Fruit fly (Drosophila melanogaster) whole organism, embryonic: ENCODE results near the gene Cyt-c-p.

Experiments used
- BEAF-32 ChIP-seq: fragments of 200-800 bp; sonication (Bioruptor generic); optimal IDR thresholded peaks from 3 replicates; lab custom pipeline; 2017; ENCODE audit warnings: missing biosample characterization, missing genetic modification characterization, mild to moderate bottlenecking, moderate library complexity, missing genetic modification reagents
- CG7745 ChIP-seq: fragments of 200-800 bp; sonication (Bioruptor generic); optimal IDR thresholded peaks from 2 replicates; lab custom pipeline; 2018; ENCODE audit warnings: missing biosample characterization, mild to moderate bottlenecking, missing genetic modification characterization, moderate library complexity
- CkIIα-i1 ChIP-seq: fragments of 200-800 bp; sonication (Bioruptor generic); IDR thresholded peaks from 2 replicates; pipeline ENCODE4 v1.3.6; 2022; ENCODE audit warnings: missing biosample characterization, missing genetic modification characterization
- ERR ChIP-seq: fragments of 200-800 bp; sonication (Bioruptor generic); optimal IDR thresholded peaks from 2 replicates; lab custom pipeline; 2016; ENCODE audit warnings: missing biosample characterization, missing genetic modification characterization
- Eip74EF ChIP-seq, 2 experiments: fragments of 200-800 bp in 1 of 2; fragments of >200 bp in 1 of 2; sonication (Bioruptor generic) in 1 of 2; optimal IDR thresholded peaks; 2 replicates each; lab custom pipeline; 2017 to 2019; ENCODE audit warnings: missing biosample characterization in 2 of 2, missing genetic modification characterization in 2 of 2, mild to moderate bottlenecking in 1 of 2, moderate library complexity in 1 of 2
- gfzf ChIP-seq: fragments of 200-800 bp; sonication (Bioruptor generic); optimal IDR thresholded peaks from 2 replicates; lab custom pipeline; 2016; ENCODE audit warnings: missing biosample characterization, mild to moderate bottlenecking, missing genetic modification characterization, moderate library complexity
- nerfin-1 ChIP-seq: fragments of 200-800 bp; sonication (Bioruptor generic); optimal IDR thresholded peaks from 3 replicates; lab custom pipeline; 2019; ENCODE audit warnings: missing biosample characterization, mild to moderate bottlenecking, missing genetic modification characterization, moderate library complexity

dm6 chr2L:16731799-16732198 lies 12.1 kb downstream of the Cyt-c-p start, which contains the start of gene Prosbeta4:
- TF ChIP-seq BEAF-32 (no peak), CkIIα-i1 (GFP tag; lab: Robert Waterston, UW) (no peak), Eip74EF (GFP tag; optimal IDR thresholded peaks at IDR 0.05; lab: Kevin White, UChicago) (no peak), ERR (no peak), CG7745 (tag; lab: Kevin White, UChicago) (no peak), gfzf (GFP tag; lab: Kevin White, UChicago) (peak; percentile 42), nerfin-1 (tag; lab: Kevin White, UChicago) (no peak)
